Fruit fly (Drosophila melanogaster): ENCODE results near the gene CG15533.

DNA sequence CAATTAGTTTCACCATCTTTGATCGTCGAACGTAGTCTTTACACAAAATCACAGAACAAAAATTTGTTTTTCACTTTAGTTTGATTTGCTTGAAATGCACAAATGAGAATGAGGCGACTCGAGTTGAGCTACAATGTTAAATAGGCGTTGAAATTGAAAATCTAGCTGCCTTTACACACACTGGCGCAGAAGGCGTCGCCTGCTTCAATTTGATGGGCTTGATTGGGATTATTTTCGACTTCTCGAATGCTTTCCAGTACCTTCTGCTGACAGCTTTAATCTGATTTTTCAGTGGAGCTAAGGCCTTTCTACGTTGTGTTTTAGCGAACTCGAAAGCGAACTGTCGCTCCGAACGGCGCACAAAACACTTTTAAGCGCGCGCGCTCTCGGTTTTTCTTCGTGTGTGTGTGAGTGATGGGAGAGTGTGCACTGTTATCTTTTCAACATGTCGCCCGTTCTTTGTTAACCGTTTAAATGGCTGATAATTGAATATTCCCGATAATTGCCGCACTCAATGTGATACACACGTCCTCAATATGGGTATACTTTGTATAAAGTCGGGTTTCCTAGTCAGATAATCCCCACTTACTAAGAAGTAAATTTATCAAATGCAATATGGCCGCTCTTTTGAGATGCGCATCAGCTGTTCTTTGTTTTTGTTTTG is 41.0 kb upstream of the CG15533 start, which contains the start of the genes Fer2LCH and Fer1HCH:
- TF ChIP-seq Fer1 (GFP tag; optimal IDR thresholded peaks at IDR 0.05) = no peak
- TF ChIP-seq tx (GFP tag; optimal IDR thresholded peaks at IDR 0.05) = no peak
- TF ChIP-seq CG3163 (GFP tag; optimal IDR thresholded peaks at IDR 0.05) = peak; percentile 78
- no peak for TF ChIP-seq twi (tag; optimal IDR thresholded peaks at IDR 0.05)
- no peak for TF ChIP-seq Abd-B (GFP tag; optimal IDR thresholded peaks at IDR 0.05)
- no peak for TF ChIP-seq ato (GFP tag; IDR thresholded peaks at IDR 0.05; ENCODE audit: partially characterized antibody)
- no peak for TF ChIP-seq vnd (GFP tag; IDR thresholded peaks at IDR 0.05; ENCODE audit: partially characterized antibody)
- no peak for TF ChIP-seq CG11398 (GFP tag; optimal IDR thresholded peaks at IDR 0.05)

Data from whole organism, embryonic.